Worm (Caenorhabditis elegans): ENCODE data around the gene T26H5.14.

ce11 chrV:15466719-15467118 is 17.8 kb downstream of the T26H5.14 start:
- TF ChIP-seq W03F9.2 (tag; optimal IDR thresholded peaks at IDR 0.05) (no peak), dao-5 (tag; optimal IDR thresholded peaks at IDR 0.05) (no peak)

All from whole organism, L4/young adult.